Worm (Caenorhabditis elegans) whole organism, L4 larva: Measurements from ENCODE around the gene cal-7.

Experiments
- D1046.2 ChIP-seq: fragments of 200-800 bp; sonication (Bioruptor generic); IDR thresholded peaks from 2 replicates; pipeline ENCODE4 v1.3.6; 2022; ENCODE audit warnings: missing genetic modification characterization, missing compliant biosample characterization
- F44E2.7 ChIP-seq: fragments of 200-800 bp; sonication (Bioruptor generic); IDR thresholded peaks from 2 replicates; pipeline ENCODE4 v2.1.2; 2022; ENCODE audit warnings: missing genetic modification characterization, missing compliant biosample characterization
- T26A8.4 ChIP-seq: fragments of 200-800 bp; sonication (Bioruptor generic); IDR thresholded peaks from 2 replicates; pipeline ENCODE4 v1.3.6; 2022; ENCODE audit warnings: missing genetic modification characterization, missing compliant biosample characterization
- Y105C5A.15 ChIP-seq: fragments of 200-800 bp; sonication (Bioruptor generic); IDR thresholded peaks from 2 replicates; pipeline ENCODE4 v1.3.6; 2022; ENCODE audit warnings: missing genetic modification characterization, missing compliant biosample characterization
- arid-1 ChIP-seq: fragments of 200-800 bp; sonication (Bioruptor generic); conservative IDR thresholded peaks from 2 replicates; pipeline ENCODE4 v1.3.6; 2022; ENCODE audit warnings: missing genetic modification reagents, missing genetic modification characterization, missing compliant biosample characterization
- ceh-28 ChIP-seq: fragments of 150-350 bp; optimal IDR thresholded peaks from 2 replicates; lab custom pipeline; 2014; ENCODE audit warnings: missing biosample characterization, missing genetic modification reagents, missing genetic modification characterization
- ceh-44 ChIP-seq: fragments of 200-800 bp; sonication (Bioruptor generic); IDR thresholded peaks from 2 replicates; pipeline ENCODE4 v1.3.6; 2022; ENCODE audit warnings: missing genetic modification reagents, missing genetic modification characterization, missing compliant biosample characterization
- ceh-62 ChIP-seq: sonication (generic microtip); optimal IDR thresholded peaks from 2 replicates; lab custom pipeline; 2017; ENCODE audit warnings: missing biosample characterization, missing genetic modification characterization
- ces-1 ChIP-seq: fragments of 150-350 bp; sonication (generic microtip); optimal IDR thresholded peaks from 4 replicates; lab custom pipeline; 2014; ENCODE audit warnings: missing biosample characterization, missing genetic modification reagents, missing genetic modification characterization
- daf-16 ChIP-seq, 3 experiments: sonication (generic microtip); optimal IDR thresholded peaks; 2 replicates each; lab custom pipeline; 2016 to 2017; ENCODE audit warnings: missing genetic modification characterization in 3 of 3, missing genetic modification reagents in 3 of 3, mild to moderate bottlenecking in 2 of 3, missing compliant biosample characterization in 2 of 3, missing biosample characterization in 1 of 3, moderate library complexity in 1 of 3
- daf-19 ChIP-seq: fragments of 200-800 bp; sonication (Bioruptor generic); conservative IDR thresholded peaks from 2 replicates; pipeline ENCODE4 v1.3.6; 2022; ENCODE audit warnings: missing genetic modification characterization, missing compliant biosample characterization
- dmd-6 ChIP-seq: fragments of 200-800 bp; sonication (Bioruptor generic); IDR thresholded peaks from 2 replicates; pipeline ENCODE4 v1.3.6; 2022; ENCODE audit warnings: missing genetic modification reagents, missing genetic modification characterization, missing compliant biosample characterization
- dpl-1 ChIP-seq: fragments of 150-350 bp; optimal IDR thresholded peaks from 2 replicates; lab custom pipeline; 2014; ENCODE audit warnings: missing biosample characterization, missing genetic modification reagents, missing genetic modification characterization
- duxl-1 ChIP-seq: sonication (generic microtip); optimal IDR thresholded peaks from 2 replicates; lab custom pipeline; 2016; ENCODE audit warnings: mild to moderate bottlenecking, missing genetic modification characterization, moderate library complexity, missing compliant biosample characterization; ENCODE audit not compliant: poor library complexity
- egl-27 ChIP-seq: sonication (generic microtip); optimal IDR thresholded peaks from 3 replicates; lab custom pipeline; 2017; ENCODE audit warnings: missing biosample characterization, missing genetic modification reagents, missing genetic modification characterization
- fkh-10 ChIP-seq: fragments of 150-350 bp; optimal IDR thresholded peaks from 2 replicates; lab custom pipeline; 2014; ENCODE audit warnings: missing biosample characterization, missing genetic modification reagents, missing genetic modification characterization
- hlh-11 ChIP-seq: fragments of 200-800 bp; sonication (Bioruptor generic); optimal IDR thresholded peaks from 2 replicates; lab custom pipeline; 2018; ENCODE audit warnings: mild to moderate bottlenecking, missing genetic modification characterization, missing compliant biosample characterization
- hlh-30 ChIP-seq: sonication (generic microtip); optimal IDR thresholded peaks from 2 replicates; lab custom pipeline; 2017; ENCODE audit warnings: antibody characterized with exemption, mild to moderate bottlenecking, missing genetic modification characterization, missing compliant biosample characterization; ENCODE audit not compliant: insufficient read depth
- lin-13 ChIP-seq: fragments of 150-350 bp; optimal IDR thresholded peaks from 2 replicates; lab custom pipeline; 2014; ENCODE audit warnings: missing biosample characterization, missing genetic modification reagents, missing genetic modification characterization
- mes-2 ChIP-seq: sonication (generic microtip); optimal IDR thresholded peaks from 2 replicates; lab custom pipeline; 2016; ENCODE audit warnings: missing genotype, mild to moderate bottlenecking, missing genetic modification characterization, missing compliant biosample characterization; ENCODE audit not compliant: poor library complexity, severe bottlenecking
- mxl-2 ChIP-seq: fragments of 200-800 bp; sonication (Bioruptor generic); conservative IDR thresholded peaks from 2 replicates; pipeline ENCODE4 v1.3.6; 2022; ENCODE audit warnings: missing genetic modification reagents, missing genetic modification characterization, missing compliant biosample characterization
- nhr-102 ChIP-seq: sonication (generic microtip); optimal IDR thresholded peaks from 2 replicates; lab custom pipeline; 2016; ENCODE audit warnings: mild to moderate bottlenecking, missing genetic modification characterization, moderate library complexity, missing compliant biosample characterization
- nhr-111 ChIP-seq: fragments of 200-800 bp; sonication (Bioruptor generic); optimal IDR thresholded peaks from 2 replicates; lab custom pipeline; 2018; ENCODE audit warnings: mild to moderate bottlenecking, missing genetic modification characterization, missing compliant biosample characterization
- nhr-42 ChIP-seq: fragments of 200-800 bp; sonication (Bioruptor generic); IDR thresholded peaks from 2 replicates; pipeline ENCODE4 v1.3.6; 2022; ENCODE audit warnings: missing genetic modification characterization, missing compliant biosample characterization
- nhr-76 ChIP-seq: fragments of 150-350 bp; optimal IDR thresholded peaks from 2 replicates; lab custom pipeline; 2014; ENCODE audit warnings: missing biosample characterization, missing genetic modification characterization
- nhr-77 ChIP-seq: fragments of 150-350 bp; optimal IDR thresholded peaks from 2 replicates; lab custom pipeline; 2014; ENCODE audit warnings: missing biosample characterization, missing genetic modification characterization
- saeg-2 ChIP-seq: fragments of 200-800 bp; sonication (Bioruptor generic); IDR thresholded peaks from 2 replicates; pipeline ENCODE4 v1.3.6; 2022; ENCODE audit warnings: missing genetic modification reagents, missing genetic modification characterization, missing compliant biosample characterization
- spr-3 ChIP-seq: fragments of 200-800 bp; sonication (Bioruptor generic); optimal IDR thresholded peaks from 2 replicates; lab custom pipeline; 2018; ENCODE audit warnings: mild to moderate bottlenecking, missing genetic modification characterization, missing compliant biosample characterization
- unc-39 ChIP-seq: sonication (generic microtip); optimal IDR thresholded peaks from 2 replicates; lab custom pipeline; 2017; ENCODE audit warnings: missing biosample characterization, missing genetic modification characterization
- unc-62 ChIP-seq, 3 experiments: fragments of 150-350 bp in 1 of 3; sonication (generic microtip); optimal IDR thresholded peaks in 2 of 3; peaks in 1 of 3; 1 replicate in 1 of 3; 2 replicates in 2 of 3; lab custom pipeline; 2014 to 2017; ENCODE audit warnings: missing biosample characterization in 3 of 3, missing genetic modification characterization in 3 of 3, missing genetic modification reagents in 3 of 3, missing genotype in 1 of 3
- vab-7 ChIP-seq: fragments of 200-800 bp; sonication (Bioruptor generic); IDR thresholded peaks from 2 replicates; pipeline ENCODE4 v1.3.6; 2022; ENCODE audit warnings: missing genetic modification reagents, missing genetic modification characterization, missing compliant biosample characterization
- zfp-2 ChIP-seq: sonication (generic microtip); optimal IDR thresholded peaks from 2 replicates; lab custom pipeline; 2016; ENCODE audit warnings: mild to moderate bottlenecking, missing genetic modification characterization, missing compliant biosample characterization
- zfp-3 ChIP-seq: fragments of 200-800 bp; sonication (Bioruptor generic); conservative IDR thresholded peaks from 2 replicates; pipeline ENCODE4 v1.3.6; 2022; ENCODE audit warnings: missing genetic modification reagents, missing genetic modification characterization, missing compliant biosample characterization
- zip-11 ChIP-seq: fragments of 200-800 bp; sonication (Bioruptor generic); IDR thresholded peaks from 2 replicates; pipeline ENCODE4 v1.3.6; 2022; ENCODE audit warnings: missing genetic modification characterization, missing compliant biosample characterization
- ztf-11 ChIP-seq: fragments of 150-350 bp; optimal IDR thresholded peaks from 2 replicates; lab custom pipeline; 2014; ENCODE audit warnings: missing biosample characterization, missing genetic modification characterization

cal-7 gene

DNA sequence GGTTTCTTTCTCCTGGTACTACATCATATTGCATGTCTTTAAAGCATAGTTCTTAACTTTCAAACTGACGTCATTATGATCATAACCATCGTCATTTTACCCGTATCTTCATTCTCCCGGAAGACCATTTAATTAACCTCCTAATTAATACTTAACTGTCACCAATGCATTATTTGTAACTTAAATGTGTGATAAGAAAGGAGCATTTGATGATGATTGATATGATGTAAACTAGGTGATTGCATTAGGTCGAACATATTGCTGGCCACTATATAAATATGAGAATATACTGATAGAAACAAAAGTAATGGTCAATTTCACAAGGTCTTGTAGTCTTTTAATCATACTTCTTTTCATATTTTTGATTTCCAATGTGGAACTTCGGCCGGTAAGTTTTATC lies 22.3 kb downstream of the cal-7 start, which contains the start of gene hrg-3 (continued):
- no peak for TF ChIP-seq hlh-11 (tag; lab: Kevin White, UChicago)

DNA sequence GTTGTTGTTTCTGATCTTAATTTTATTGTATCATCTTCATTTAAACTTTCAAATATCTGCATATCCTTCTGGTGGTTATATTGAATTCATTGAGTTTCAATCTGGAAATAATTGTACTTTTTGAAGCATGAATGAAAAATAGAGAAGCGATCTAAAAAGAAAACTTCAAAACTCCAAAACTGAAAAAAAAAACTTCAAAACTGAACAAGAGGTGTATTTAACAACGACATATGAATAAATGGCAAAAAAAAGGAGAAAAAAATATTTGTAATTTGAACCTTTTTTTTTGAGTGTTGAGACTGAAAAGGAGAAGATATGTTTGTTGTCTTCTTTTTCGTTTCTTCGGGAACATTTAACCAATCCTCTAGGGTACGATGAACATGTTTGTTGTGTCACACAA lies 24.0 kb downstream of the cal-7 start, which contains the start of gene F58E6.11:
TSS of gene F58E6.11 (minus strand) at position 101 of the 400 bp plus-strand sequence.
- TF ChIP-seq nhr-77 (no peak), daf-16 (GFP tag; optimal IDR thresholded peaks at IDR 0.05; lab: Kevin White, UChicago) (no peak), daf-16 (tag; optimal IDR thresholded peaks at IDR 0.05; lab: Kevin White, UChicago) (no peak), zip-11 (GFP tag; lab: Robert Waterston, UW) (no peak), F44E2.7 (GFP tag; lab: Robert Waterston, UW) (no peak), duxl-1 (tag; lab: Kevin White, UChicago) (no peak), zfp-2 (no peak), nhr-111 (no peak), nhr-76 (tag; lab: Kevin White, UChicago) (no peak), egl-27 (tag; lab: Kevin White, UChicago) (no peak), vab-7 (GFP tag; lab: Robert Waterston, UW) (no peak), dpl-1 (GFP tag; lab: Kevin White, UChicago) (no peak), nhr-102 (no peak), ceh-62 (no peak), saeg-2 (GFP tag; lab: Robert Waterston, UW) (no peak), T26A8.4 (GFP tag; lab: Robert Waterston, UW) (no peak), nhr-42 (no peak), ztf-11 (tag; lab: Kevin White, UChicago) (no peak), spr-3 (GFP tag; lab: Kevin White, UChicago) (no peak), ceh-28 (no peak), hlh-30 (no peak)

DNA sequence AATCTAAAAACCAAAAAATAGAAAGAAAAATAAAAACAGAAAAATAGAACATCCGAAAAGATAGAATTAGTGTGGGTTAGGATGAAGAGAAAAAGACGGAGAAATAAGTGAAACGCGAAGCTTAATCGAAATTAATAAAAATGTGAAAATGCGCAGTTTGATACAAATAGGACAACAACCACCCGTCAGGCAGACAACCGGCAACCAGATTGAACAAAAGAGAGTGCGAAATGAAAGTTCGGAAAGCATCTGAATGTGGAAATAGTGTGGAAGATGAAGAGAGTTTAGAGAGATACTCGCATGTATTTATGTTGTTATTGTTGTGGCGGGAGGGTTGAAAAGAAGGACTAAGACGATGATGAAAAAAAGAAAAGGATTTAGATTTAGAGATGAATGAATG lies 24.5 kb downstream of the cal-7 start:
- TF ChIP-seq fkh-10 (no peak), ceh-62 (no peak), daf-19 (GFP tag; lab: Robert Waterston, UW) (no peak)

DNA sequence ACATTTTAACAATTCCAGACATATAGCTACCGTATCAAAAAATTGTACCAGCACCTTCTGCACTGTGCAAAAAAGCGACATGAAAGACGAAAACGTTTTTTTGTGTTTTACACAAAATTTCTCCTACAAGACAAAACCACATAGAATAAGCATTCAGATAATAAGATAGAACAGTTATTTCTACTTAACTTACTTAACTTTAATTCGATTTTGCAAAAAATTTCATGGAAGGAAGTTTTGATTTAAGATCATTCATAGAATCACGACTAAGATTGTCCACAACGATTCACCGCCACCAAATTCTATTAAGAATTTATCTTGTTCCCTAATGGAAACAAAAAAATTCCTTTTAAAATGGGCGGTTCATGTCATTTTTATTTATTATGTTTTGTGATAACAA lies 29.9 kb downstream of the cal-7 start:
- TF ChIP-seq hlh-30 (no peak), unc-39 (no peak), Y105C5A.15 (GFP tag; lab: Robert Waterston, UW) (no peak), lin-13 (GFP tag; lab: Kevin White, UChicago) (no peak), mxl-2 (GFP tag; lab: Robert Waterston, UW) (no peak), zip-11 (GFP tag; lab: Robert Waterston, UW) (no peak), ceh-62 (no peak), duxl-1 (tag; lab: Kevin White, UChicago) (no peak), zfp-3 (GFP tag; lab: Robert Waterston, UW) (no peak), ceh-44 (no peak), ces-1 (no peak), D1046.2 (GFP tag; lab: Robert Waterston, UW) (no peak), dmd-6 (GFP tag; lab: Robert Waterston, UW) (no peak), arid-1 (GFP tag; lab: Robert Waterston, UW) (no peak), fkh-10 (no peak), mes-2 (tag; lab: Kevin White, UChicago) (no peak), unc-62 (GFP tag; optimal IDR thresholded peaks at IDR 0.05 in 1 of 2; lab: Kevin White, UChicago) (no peak), unc-62 (tag; optimal IDR thresholded peaks at IDR 0.05; lab: Kevin White, UChicago) (no peak), vab-7 (GFP tag; lab: Robert Waterston, UW) (no peak)
- TF ChIP-seq, all 104 proteins: peak for 0
